Fruit fly (Drosophila melanogaster) whole organism, pupa: ENCODE results near the gene CG17777.

Experiments
- CG34367 ChIP-seq: fragments of 200-800 bp; sonication (Bioruptor generic); optimal IDR thresholded peaks from 2 replicates; lab custom pipeline; 2018; ENCODE audit warnings: missing biosample characterization, mild to moderate bottlenecking, missing genetic modification characterization
- D1 ChIP-seq: fragments of 200-800 bp; sonication (Bioruptor generic); optimal IDR thresholded peaks from 2 replicates; lab custom pipeline; 2018; ENCODE audit warnings: missing biosample characterization, mild to moderate bottlenecking, missing genetic modification characterization, moderate library complexity
- Ets98B ChIP-seq: fragments of 200-800 bp; sonication (Bioruptor generic); IDR thresholded peaks from 2 replicates; pipeline ENCODE4 v1.3.6; 2022; ENCODE audit warnings: missing biosample characterization, missing genetic modification characterization
- gl ChIP-seq: fragments of 200-800 bp; sonication (Bioruptor generic); optimal IDR thresholded peaks from 2 replicates; lab custom pipeline; 2018; ENCODE audit warnings: missing biosample characterization, mild to moderate bottlenecking, missing genetic modification characterization

dm6 chrX:2145114-2145513 lies 41.5 kb upstream of the CG17777 start, which contains the start of gene Pgd:
- TF ChIP-seq D1 (tag; lab: Kevin White, UChicago) = no peak
- no peak for TF ChIP-seq gl
- no peak for TF ChIP-seq CG34367 (tag; lab: Kevin White, UChicago)
- peak; percentile 41; the same call in 1 of the 2 replicates for TF ChIP-seq Ets98B (GFP tag; lab: Robert Waterston, UW)
